Worm (Caenorhabditis elegans) whole organism, L4 larva: Measurements from ENCODE around the gene F02D10.6.

ENCODE experiments used
- R02D3.7 ChIP-seq: fragments of 150-350 bp; sonication (generic microtip); optimal IDR thresholded peaks from 3 replicates; lab custom pipeline; 2014; ENCODE audit warnings: missing biosample characterization, missing genetic modification characterization
- ama-1 ChIP-seq: fragments of 150-350 bp; optimal IDR thresholded peaks from 2 replicates; lab custom pipeline; 2014; ENCODE audit warnings: inconsistent platforms, mixed read lengths
- ceh-82 ChIP-seq: sonication (generic microtip); optimal IDR thresholded peaks from 2 replicates; lab custom pipeline; 2017; ENCODE audit warnings: missing biosample characterization, missing genetic modification characterization
- jun-1 ChIP-seq: fragments of 150-350 bp; optimal IDR thresholded peaks from 2 replicates; lab custom pipeline; 2014; ENCODE audit warnings: missing biosample characterization, missing genetic modification reagents, missing genetic modification characterization
- nhr-237 ChIP-seq: sonication (generic microtip); optimal IDR thresholded peaks from 2 replicates; lab custom pipeline; 2017; ENCODE audit warnings: missing biosample characterization, missing genetic modification characterization
- pha-4 ChIP-seq, 2 experiments: fragments of 150-350 bp in 1 of 2; fragments of 200-800 bp in 1 of 2; sonication (Bioruptor generic) in 1 of 2; IDR thresholded peaks in 1 of 2; optimal IDR thresholded peaks in 1 of 2; 2 replicates each; pipeline versions ENCODE4 v1.3.6 to Lab custom; 2014 to 2022; ENCODE audit warnings: missing genetic modification characterization in 2 of 2, missing genetic modification reagents in 2 of 2, missing biosample characterization in 1 of 2, missing compliant biosample characterization in 1 of 2

DNA sequence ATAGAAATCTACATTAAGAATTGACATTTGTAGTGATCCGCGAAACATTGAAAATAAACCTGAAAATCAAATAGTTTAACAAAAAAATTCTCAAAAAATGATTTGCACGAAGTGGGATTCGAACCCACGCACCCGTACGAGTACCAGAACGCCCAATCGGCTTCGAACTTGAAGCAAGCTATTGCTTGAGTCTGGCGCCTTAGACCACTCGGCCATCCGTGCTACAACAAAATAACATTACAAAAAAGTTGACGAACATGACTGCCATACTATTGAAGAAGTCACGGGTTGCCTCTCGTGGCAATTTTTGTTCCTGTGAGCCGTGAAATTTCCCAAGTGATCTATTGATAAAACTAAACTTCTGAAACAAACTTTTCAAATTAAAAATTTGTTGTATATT lies 8.2 kb downstream of the F02D10.6 start:
- no peak for TF ChIP-seq pha-4 (GFP tag; IDR thresholded peaks at IDR 0.05; lab: Robert Waterston, UW)
- no peak for TF ChIP-seq pha-4 (tag; optimal IDR thresholded peaks at IDR 0.05; lab: Kevin White, UChicago)
- TF ChIP-seq ama-1 (lab: Kevin White, UChicago) = no peak
- no peak for TF ChIP-seq ceh-82
- TF ChIP-seq nhr-237 (tag; lab: Kevin White, UChicago) = no peak
- no peak for TF ChIP-seq jun-1 (tag; lab: Kevin White, UChicago)
- TF ChIP-seq R02D3.7 (tag; lab: Kevin White, UChicago) = no peak
